Worm (Caenorhabditis elegans): Measurements from ENCODE around the gene tpst-1.

DNA sequence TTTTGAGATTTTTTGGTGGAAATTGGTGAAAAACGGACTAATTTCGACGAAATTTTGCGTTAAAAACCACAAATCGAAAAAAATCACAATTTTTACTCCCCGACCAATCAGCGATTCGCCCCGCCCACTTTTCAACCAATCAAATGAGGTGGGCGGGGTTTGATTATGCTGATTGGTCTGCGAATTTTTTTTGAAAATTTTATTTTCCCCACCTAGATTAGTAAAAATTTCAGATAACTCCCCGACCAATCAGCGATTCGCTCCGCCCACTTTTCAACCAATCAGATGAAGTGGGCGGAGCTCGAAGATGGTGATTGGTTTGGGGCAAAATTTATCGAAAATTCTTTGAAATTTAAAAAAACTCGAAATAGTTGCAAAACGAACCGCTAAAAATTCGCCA is 22.9 kb downstream of the tpst-1 start:
- TF ChIP-seq ztf-29 (GFP tag; IDR thresholded peaks at IDR 0.05), result no peak
- TF ChIP-seq flt-1 (GFP tag; IDR thresholded peaks at IDR 0.05), result no peak
- no peak for TF ChIP-seq cog-1 (tag; optimal IDR thresholded peaks at IDR 0.05)
- TF ChIP-seq T22C8.4 (GFP tag; IDR thresholded peaks at IDR 0.05), result no peak
- no peak for TF ChIP-seq med-1 (GFP tag; optimal IDR thresholded peaks at IDR 0.05; ENCODE audit: insufficient read depth)
- TF ChIP-seq ztf-23 (GFP tag; IDR thresholded peaks at IDR 0.05), result no peak
- TF ChIP-seq klf-2 (GFP tag; conservative IDR thresholded peaks at IDR 0.05), result no peak
- no peak for TF ChIP-seq ref-1 (GFP tag; conservative IDR thresholded peaks at IDR 0.05)
